Fruit fly (Drosophila melanogaster) Kc167 (cell line): ENCODE results near the gene CG11241.
"Not testable (repeated sequence)": the region's sequence is repeated elsewhere in the genome, so short reads cannot be mapped to it uniquely, and the experiment has no call there.

Source experiments
- Myc ChIP-seq: fragments of >200 bp; optimal IDR thresholded peaks from 2 replicates; lab custom pipeline; 2017; ENCODE audit warnings: missing external identifiers
- Sin3A ChIP-seq: fragments of >200 bp; optimal IDR thresholded peaks from 2 replicates; lab custom pipeline; 2018; ENCODE audit warnings: missing external identifiers
- h ChIP-seq: fragments of >200 bp; optimal IDR thresholded peaks from 3 replicates; lab custom pipeline; 2018; ENCODE audit warnings: missing external identifiers
- psq ChIP-seq: fragments of >200 bp; optimal IDR thresholded peaks from 2 replicates; lab custom pipeline; 2017; ENCODE audit warnings: missing external identifiers

CG11241 gene

dm6 chr3L:22692428-22692827, 45.8 kb downstream of the CG11241 start, which contains the start of gene CG14454:
Gene CG14454, minus strand, starts transcription at chr3L:22692528.
- TF ChIP-seq h, Myc, psq (lab: Kevin White, UChicago): not testable (repeated sequence)

- no peak for TF ChIP-seq Sin3A (lab: Kevin White, UChicago)
Measured at dm6 chr3L:22686987-22687386, 51.2 kb downstream of the CG11241 start, which contains the start of the genes CG14455 and CG14456. Gene CG14455, minus strand, starts transcription at chr3L:22687087. Gene CG14456, plus strand, starts transcription at chr3L:22687222.
